Worm (Caenorhabditis elegans) whole organism, L1 larva: Measurements from ENCODE around the gene lido-17.

Experiments used
- C34B4.2 ChIP-seq: sonication (generic microtip); optimal IDR thresholded peaks from 2 replicates; lab custom pipeline; 2017; ENCODE audit warnings: mild to moderate bottlenecking, missing genetic modification characterization, missing compliant biosample characterization
- hlh-4 ChIP-seq: sonication (generic microtip); optimal IDR thresholded peaks from 2 replicates; lab custom pipeline; 2016; ENCODE audit warnings: mild to moderate bottlenecking, missing genetic modification characterization, missing compliant biosample characterization
- irx-1 ChIP-seq: sonication (generic microtip); optimal IDR thresholded peaks from 2 replicates; lab custom pipeline; 2016; ENCODE audit warnings: missing genetic modification characterization, missing compliant biosample characterization
- lin-13 ChIP-seq: fragments of 150-350 bp; optimal IDR thresholded peaks from 2 replicates; lab custom pipeline; 2014; ENCODE audit warnings: missing biosample characterization, missing genetic modification reagents, missing genetic modification characterization
- lin-39 ChIP-seq: fragments of 150-350 bp; optimal IDR thresholded peaks from 2 replicates; lab custom pipeline; 2014; ENCODE audit warnings: missing biosample characterization, missing genetic modification reagents, missing genetic modification characterization
- mef-2 ChIP-seq: fragments of 150-350 bp; optimal IDR thresholded peaks from 2 replicates; lab custom pipeline; 2014; ENCODE audit warnings: missing biosample characterization, missing genetic modification characterization
- nhr-11 ChIP-seq: fragments of 150-350 bp; optimal IDR thresholded peaks from 2 replicates; lab custom pipeline; 2014; ENCODE audit warnings: missing biosample characterization, missing genetic modification characterization

DNA sequence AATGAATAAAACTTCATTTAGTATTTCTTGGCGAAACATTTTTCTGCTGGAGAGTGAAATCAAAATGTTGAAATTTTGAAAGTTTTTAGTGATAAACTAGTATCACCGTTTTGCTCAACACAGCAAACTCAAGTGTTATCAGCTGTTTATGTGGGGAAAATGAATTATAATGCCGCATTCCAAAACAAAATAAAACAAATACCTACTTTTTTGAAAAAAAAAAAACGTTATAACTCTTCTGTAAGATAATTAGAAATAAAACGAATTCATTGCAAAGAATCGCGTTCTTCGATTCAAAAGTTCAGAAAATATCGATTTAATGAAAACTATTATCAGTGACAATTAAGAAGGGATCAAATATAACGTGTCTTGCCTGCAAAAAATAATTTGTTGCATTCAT lies 4.9 kb upstream of the lido-17 start, which contains the start of gene Y51B9A.9:
- no peak for TF ChIP-seq C34B4.2 (tag; lab: Kevin White, UChicago)
- TF ChIP-seq hlh-4, result no peak
- TF ChIP-seq irx-1 (tag; lab: Kevin White, UChicago), result no peak
- no peak for TF ChIP-seq nhr-11 (tag; lab: Kevin White, UChicago)
- TF ChIP-seq mef-2, result no peak
- no peak for TF ChIP-seq lin-39
- no peak for TF ChIP-seq lin-13 (GFP tag; lab: Kevin White, UChicago)
